Fruit fly (Drosophila melanogaster) whole organism, embryonic: ENCODE data around the gene CG11664.

ENCODE experiments used
- Ada2b ChIP-seq: fragments of 200-800 bp; sonication (Bioruptor generic); IDR thresholded peaks from 2 replicates; pipeline ENCODE4 v1.3.6; 2022; ENCODE audit warnings: missing biosample characterization, missing genetic modification characterization
- Bgb ChIP-seq: fragments of 200-800 bp; sonication (Bioruptor generic); IDR thresholded peaks from 2 replicates; pipeline ENCODE4 v1.3.6; 2022; ENCODE audit warnings: missing biosample characterization, missing genetic modification characterization; ENCODE audit not compliant: partially characterized antibody
- CG10209 ChIP-seq: fragments of 200-800 bp; sonication (Bioruptor generic); optimal IDR thresholded peaks from 3 replicates; lab custom pipeline; 2017; ENCODE audit warnings: missing biosample characterization, mild to moderate bottlenecking, missing genetic modification characterization, missing genetic modification reagents
- CG10274 ChIP-seq: fragments of 200-800 bp; sonication (Bioruptor generic); optimal IDR thresholded peaks from 3 replicates; lab custom pipeline; 2017; ENCODE audit warnings: missing biosample characterization, mild to moderate bottlenecking, missing genetic modification characterization
- CG10959 ChIP-seq: fragments of 200-800 bp; sonication (Bioruptor generic); IDR thresholded peaks from 2 replicates; pipeline ENCODE4 v1.3.6; 2022; ENCODE audit warnings: missing biosample characterization, missing genetic modification characterization
- CG11085 ChIP-seq: fragments of 200-800 bp; sonication (Bioruptor generic); IDR thresholded peaks from 2 replicates; pipeline ENCODE4 v1.3.6; 2022; ENCODE audit warnings: missing biosample characterization, missing genetic modification characterization
- CG12659 ChIP-seq: fragments of 200-800 bp; sonication (Bioruptor generic); optimal IDR thresholded peaks from 3 replicates; lab custom pipeline; 2017; ENCODE audit warnings: mild to moderate bottlenecking, missing biosample characterization, missing genetic modification reagents, missing genetic modification characterization
- CG12744 ChIP-seq: fragments of 200-800 bp; sonication (Bioruptor generic); optimal IDR thresholded peaks from 2 replicates; lab custom pipeline; 2016; ENCODE audit warnings: missing biosample characterization, missing genetic modification characterization
- CG13775 ChIP-seq: fragments of 200-800 bp; sonication (Bioruptor generic); optimal IDR thresholded peaks from 3 replicates; lab custom pipeline; 2017; ENCODE audit warnings: missing biosample characterization, mild to moderate bottlenecking, missing genetic modification characterization
- CG14050 ChIP-seq: fragments of 200-800 bp; sonication (Bioruptor generic); IDR thresholded peaks from 3 replicates; pipeline ENCODE4 v1.3.6; 2022; ENCODE audit warnings: missing biosample characterization, missing genetic modification characterization
- CG17186 ChIP-seq: fragments of 200-800 bp; sonication (Bioruptor generic); optimal IDR thresholded peaks from 3 replicates; lab custom pipeline; 2017; ENCODE audit warnings: missing biosample characterization, missing genetic modification reagents, missing genetic modification characterization
- CG2712 ChIP-seq: fragments of 200-800 bp; optimal IDR thresholded peaks from 3 replicates; lab custom pipeline; 2019; ENCODE audit warnings: missing biosample characterization, mild to moderate bottlenecking, missing genetic modification characterization, moderate library complexity
- CG3838 ChIP-seq: fragments of 200-800 bp; sonication (Bioruptor generic); optimal IDR thresholded peaks from 3 replicates; lab custom pipeline; 2016; ENCODE audit warnings: missing biosample characterization, missing genetic modification characterization
- CG4282 ChIP-seq: fragments of 200-800 bp; sonication (Bioruptor generic); optimal IDR thresholded peaks from 2 replicates; lab custom pipeline; 2016; ENCODE audit warnings: missing biosample characterization, missing genetic modification characterization
- CG4730 ChIP-seq: fragments of 200-800 bp; sonication (Bioruptor generic); IDR thresholded peaks from 2 replicates; pipeline ENCODE4 v1.3.6; 2022; ENCODE audit warnings: missing biosample characterization, missing genetic modification characterization
- CG6272 ChIP-seq: fragments of 200-800 bp; sonication (Bioruptor generic); IDR thresholded peaks from 2 replicates; pipeline ENCODE4 v1.3.6; 2022; ENCODE audit warnings: missing biosample characterization, missing genetic modification characterization
- CG6683 ChIP-seq: fragments of 200-800 bp; sonication (Bioruptor generic); optimal IDR thresholded peaks from 2 replicates; lab custom pipeline; 2017; ENCODE audit warnings: missing biosample characterization, mild to moderate bottlenecking, missing genetic modification characterization, missing genetic modification reagents
- CG6765 ChIP-seq: fragments of 200-800 bp; sonication (Bioruptor generic); optimal IDR thresholded peaks from 3 replicates; lab custom pipeline; 2017; ENCODE audit warnings: missing biosample characterization, mild to moderate bottlenecking, missing genetic modification characterization
- CG6854 ChIP-seq: fragments of 200-800 bp; sonication (Bioruptor generic); optimal IDR thresholded peaks from 3 replicates; lab custom pipeline; 2017; ENCODE audit warnings: missing biosample characterization, mild to moderate bottlenecking, missing genetic modification characterization
- CG7839 ChIP-seq: fragments of 200-800 bp; sonication (Bioruptor generic); optimal IDR thresholded peaks from 3 replicates; lab custom pipeline; 2018; ENCODE audit warnings: missing biosample characterization, mild to moderate bottlenecking, missing genetic modification characterization, moderate library complexity
- CG8388 ChIP-seq: fragments of 200-800 bp; sonication (Bioruptor generic); optimal IDR thresholded peaks from 2 replicates; lab custom pipeline; 2019; ENCODE audit warnings: missing biosample characterization, mild to moderate bottlenecking, missing genetic modification characterization, moderate library complexity
- CG9727 ChIP-seq: fragments of 200-800 bp; sonication (Bioruptor generic); optimal IDR thresholded peaks from 3 replicates; lab custom pipeline; 2017; ENCODE audit warnings: missing biosample characterization, mild to moderate bottlenecking, missing genetic modification characterization
- D ChIP-seq, 2 experiments: fragments of 200-800 bp in 1 of 2; fragments of >200 bp in 1 of 2; sonication (Bioruptor generic) in 1 of 2; optimal IDR thresholded peaks; 2 replicates in 1 of 2; 3 replicates in 1 of 2; lab custom pipeline; 2017; ENCODE audit warnings: mild to moderate bottlenecking in 1 of 2, missing biosample characterization in 1 of 2, missing genetic modification characterization in 1 of 2, missing genetic modification reagents in 1 of 2
- Dbx ChIP-seq: fragments of 200-800 bp; sonication (Bioruptor generic); IDR thresholded peaks from 3 replicates; pipeline ENCODE4 v1.3.6; 2022; ENCODE audit warnings: missing biosample characterization, missing genetic modification characterization
- HLH3B ChIP-seq: fragments of 200-800 bp; sonication (Bioruptor generic); IDR thresholded peaks from 2 replicates; pipeline ENCODE4 v1.3.6; 2022; ENCODE audit warnings: missing biosample characterization, missing genetic modification characterization
- Jarid2 ChIP-seq: fragments of 200-800 bp; sonication (Bioruptor generic); optimal IDR thresholded peaks from 3 replicates; lab custom pipeline; 2017; ENCODE audit warnings: mild to moderate bottlenecking, missing biosample characterization, missing genetic modification reagents, missing genetic modification characterization
- MESR4 ChIP-seq: fragments of 200-800 bp; sonication (Bioruptor generic); optimal IDR thresholded peaks from 2 replicates; lab custom pipeline; 2018; ENCODE audit warnings: missing biosample characterization, mild to moderate bottlenecking, missing genetic modification characterization, moderate library complexity
- MTF-1 ChIP-seq: fragments of 200-800 bp; sonication (Bioruptor generic); optimal IDR thresholded peaks from 2 replicates; lab custom pipeline; 2018; ENCODE audit warnings: missing biosample characterization, mild to moderate bottlenecking, missing genetic modification characterization, borderline replicate concordance
- NC2β ChIP-seq: fragments of 200-800 bp; sonication (Bioruptor generic); optimal IDR thresholded peaks from 2 replicates; lab custom pipeline; 2016; ENCODE audit warnings: missing biosample characterization, missing genetic modification characterization
- Nf-YA ChIP-seq: fragments of 200-800 bp; sonication (Bioruptor generic); IDR thresholded peaks from 2 replicates; pipeline ENCODE4 v1.3.6; 2022; ENCODE audit warnings: missing biosample characterization, missing genetic modification characterization
- Oli ChIP-seq: fragments of 200-800 bp; sonication (Bioruptor generic); optimal IDR thresholded peaks from 2 replicates; lab custom pipeline; 2018; ENCODE audit warnings: missing biosample characterization, mild to moderate bottlenecking, missing genetic modification characterization, moderate library complexity
- Optix ChIP-seq: fragments of 200-800 bp; sonication (Bioruptor generic); IDR thresholded peaks from 3 replicates; pipeline ENCODE4 v1.3.6; 2022; ENCODE audit warnings: missing biosample characterization, missing genetic modification characterization
- Pdp1 ChIP-seq, 2 experiments: fragments of 200-800 bp; sonication (Bioruptor generic); optimal IDR thresholded peaks; 3 replicates each; lab custom pipeline; 2016; ENCODE audit warnings: missing biosample characterization in 2 of 2, missing genetic modification characterization in 2 of 2, mild to moderate bottlenecking in 1 of 2, moderate library complexity in 1 of 2
- Rfx ChIP-seq: fragments of 200-800 bp; sonication (Bioruptor generic); IDR thresholded peaks from 2 replicates; pipeline ENCODE4 v1.3.6; 2022; ENCODE audit warnings: missing biosample characterization, missing genetic modification characterization
- Spps ChIP-seq: fragments of 200-800 bp; sonication (Bioruptor generic); optimal IDR thresholded peaks from 2 replicates; lab custom pipeline; 2018; ENCODE audit warnings: missing biosample characterization, mild to moderate bottlenecking, missing genetic modification characterization
- Stat92E ChIP-seq, 3 experiments: fragments of >200 bp in 2 of 3; fragments of 200-800 bp in 1 of 3; sonication (Bioruptor generic) in 1 of 3; optimal IDR thresholded peaks; 2 replicates each; lab custom pipeline; 2017 to 2019; ENCODE audit warnings: missing biosample characterization in 3 of 3, missing genetic modification characterization in 3 of 3, mild to moderate bottlenecking in 1 of 3, moderate library complexity in 1 of 3
- ac ChIP-seq: fragments of 200-800 bp; sonication (Bioruptor generic); optimal IDR thresholded peaks from 3 replicates; lab custom pipeline; 2017; ENCODE audit warnings: missing biosample characterization, mild to moderate bottlenecking, missing genetic modification characterization
- ash1 ChIP-seq: fragments of 200-800 bp; sonication (Bioruptor generic); optimal IDR thresholded peaks from 2 replicates; lab custom pipeline; 2018; ENCODE audit warnings: missing biosample characterization, mild to moderate bottlenecking, missing genetic modification characterization
- ato ChIP-seq: fragments of 200-800 bp; sonication (Bioruptor generic); IDR thresholded peaks from 2 replicates; pipeline ENCODE4 v1.3.6; 2022; ENCODE audit warnings: missing biosample characterization, missing genetic modification characterization; ENCODE audit not compliant: partially characterized antibody
- bbx ChIP-seq: fragments of 200-800 bp; sonication (Bioruptor generic); IDR thresholded peaks from 2 replicates; pipeline ENCODE4 v1.3.6; 2022; ENCODE audit warnings: missing biosample characterization, missing genetic modification characterization; ENCODE audit not compliant: partially characterized antibody
- croc ChIP-seq: fragments of 200-800 bp; sonication (Bioruptor generic); conservative IDR thresholded peaks from 3 replicates; pipeline ENCODE4 v1.3.6; 2022; ENCODE audit warnings: missing biosample characterization, missing genetic modification characterization
- da ChIP-seq: fragments of 200-800 bp; sonication (Bioruptor generic); optimal IDR thresholded peaks from 2 replicates; lab custom pipeline; 2016; ENCODE audit warnings: missing biosample characterization, missing genetic modification characterization
- emc ChIP-seq: fragments of 200-800 bp; sonication (Bioruptor generic); optimal IDR thresholded peaks from 2 replicates; lab custom pipeline; 2016; ENCODE audit warnings: missing biosample characterization, missing genetic modification characterization
- gem ChIP-seq: fragments of 200-800 bp; sonication (Bioruptor generic); optimal IDR thresholded peaks from 2 replicates; lab custom pipeline; 2019; ENCODE audit warnings: missing biosample characterization, mild to moderate bottlenecking, missing genetic modification characterization, moderate library complexity
- lilli ChIP-seq: fragments of 200-800 bp; sonication (Bioruptor generic); optimal IDR thresholded peaks from 3 replicates; lab custom pipeline; 2016; ENCODE audit warnings: missing biosample characterization, missing genetic modification characterization
- maf-S ChIP-seq: fragments of 200-800 bp; sonication (Bioruptor generic); optimal IDR thresholded peaks from 2 replicates; lab custom pipeline; 2016; ENCODE audit warnings: missing biosample characterization, missing genetic modification characterization
- nerfin-2 ChIP-seq: fragments of 200-800 bp; sonication (Bioruptor generic); IDR thresholded peaks from 2 replicates; pipeline ENCODE4 v1.3.6; 2022; ENCODE audit warnings: missing biosample characterization, missing genetic modification characterization; ENCODE audit not compliant: partially characterized antibody
- oc ChIP-seq: fragments of 200-800 bp; sonication (Bioruptor generic); optimal IDR thresholded peaks from 2 replicates; lab custom pipeline; 2018; ENCODE audit warnings: missing biosample characterization, mild to moderate bottlenecking, missing genetic modification characterization, moderate library complexity
- ranshi ChIP-seq: fragments of 200-800 bp; sonication (Bioruptor generic); IDR thresholded peaks from 2 replicates; pipeline ENCODE4 v1.3.6; 2022; ENCODE audit warnings: missing biosample characterization, missing genetic modification characterization
- sens-2 ChIP-seq: fragments of 200-800 bp; sonication (Bioruptor generic); IDR thresholded peaks from 2 replicates; pipeline ENCODE4 v1.3.6; 2022; ENCODE audit warnings: missing biosample characterization, missing genetic modification characterization

CG11664 gene

DNA sequence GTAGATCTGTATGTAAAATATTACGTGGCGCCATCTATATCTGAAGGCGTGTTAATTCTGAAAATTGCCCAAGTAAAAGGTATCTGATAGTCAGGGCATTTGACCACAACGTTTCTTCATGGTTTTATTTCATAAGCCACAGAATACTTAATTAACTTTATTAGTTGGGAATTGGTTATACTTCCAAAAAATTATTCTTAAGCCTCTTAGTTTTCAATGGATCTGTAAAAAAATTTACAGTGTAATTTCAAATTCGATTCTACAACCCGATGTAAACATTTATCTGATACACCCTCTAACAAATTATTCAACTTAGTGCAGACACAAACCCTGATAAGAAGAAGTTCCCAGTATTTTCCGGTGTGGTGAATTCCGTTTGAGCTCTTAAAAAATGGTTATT lies 32.0 kb upstream of the CG11664 start (continued):
- TF ChIP-seq Rfx (peak; percentile 25; the same call in 1 of the 2 replicates), CG12744 (GFP tag; lab: Kevin White, UChicago) (no peak), lilli (GFP tag; lab: Kevin White, UChicago) (no peak), MTF-1 (GFP tag; lab: Kevin White, UChicago) (no peak), Jarid2 (GFP tag; lab: Kevin White, UChicago) (no peak), CG10274 (GFP tag; lab: Kevin White, UChicago) (no peak), CG6272 (GFP tag; lab: Robert Waterston, UW) (0 out of 2 replicates have a peak, but pooled peaks have one; percentile 20), sens-2 (no peak), da (GFP tag; lab: Kevin White, UChicago) (no peak), ash1 (no peak), maf-S (GFP tag; lab: Kevin White, UChicago) (no peak), Nf-YA (GFP tag; lab: Robert Waterston, UW) (no peak), CG14050 (GFP tag; lab: Robert Waterston, UW) (no peak), CG10959 (GFP tag; lab: Robert Waterston, UW) (no peak), CG9727 (GFP tag; lab: Kevin White, UChicago) (no peak), Spps (tag; lab: Kevin White, UChicago) (no peak), CG10209 (GFP tag; lab: Kevin White, UChicago) (no peak), CG4730 (GFP tag; lab: Robert Waterston, UW) (no peak), Stat92E (GFP tag; optimal IDR thresholded peaks at IDR 0.05; lab: Kevin White, UChicago) (no peak), CG3838 (GFP tag; lab: Kevin White, UChicago) (no peak), Oli (tag; lab: Kevin White, UChicago) (peak; percentile 12), NC2β (GFP tag; lab: Kevin White, UChicago) (no peak), CG13775 (GFP tag; lab: Kevin White, UChicago) (no peak), CG8388 (GFP tag; lab: Kevin White, UChicago) (no peak), Ada2b (GFP tag; lab: Robert Waterston, UW) (peak; percentile 12; the same call in 1 of the 2 replicates), bbx (GFP tag; lab: Robert Waterston, UW) (no peak), D (optimal IDR thresholded peaks at IDR 0.05; lab: Kevin White, UChicago) (no peak), D (GFP tag; optimal IDR thresholded peaks at IDR 0.05; lab: Kevin White, UChicago) (no peak), CG6765 (GFP tag; lab: Kevin White, UChicago) (no peak), CG6683 (GFP tag; lab: Kevin White, UChicago) (no peak), CG2712 (tag; lab: Kevin White, UChicago) (no peak), CG12659 (GFP tag; lab: Kevin White, UChicago) (peak; percentile 10), gem (tag; lab: Kevin White, UChicago) (peak; percentile 62), CG7839 (tag; lab: Kevin White, UChicago) (peak; percentile 37), Dbx (GFP tag; lab: Robert Waterston, UW) (no peak), CG4282 (GFP tag; lab: Kevin White, UChicago) (no peak), HLH3B (GFP tag; lab: Robert Waterston, UW) (no peak), ac (GFP tag; lab: Kevin White, UChicago) (no peak), CG11085 (GFP tag; lab: Robert Waterston, UW) (no peak), Bgb (GFP tag; lab: Robert Waterston, UW) (peak; percentile 25; the same call in 1 of the 2 replicates), emc (GFP tag; lab: Kevin White, UChicago) (no peak), Optix (no peak), croc (GFP tag; lab: Robert Waterston, UW) (no peak), MESR4 (GFP tag; lab: Kevin White, UChicago) (no peak), CG17186 (no peak), ranshi (no peak; the same call in 1 of the 2 replicates), Pdp1 (GFP tag; optimal IDR thresholded peaks at IDR 0.05; lab: Kevin White, UChicago) (peak in 1 of 2 experiments; percentile 39), oc (tag; lab: Kevin White, UChicago) (no peak), ato (no peak), nerfin-2 (GFP tag; lab: Robert Waterston, UW) (peak; percentile 37; the same call in 1 of the 2 replicates), CG6854 (GFP tag; lab: Kevin White, UChicago) (no peak)
